Worm (Caenorhabditis elegans): ENCODE results near the gene F10D2.10.

Gene F10D2.10

DNA sequence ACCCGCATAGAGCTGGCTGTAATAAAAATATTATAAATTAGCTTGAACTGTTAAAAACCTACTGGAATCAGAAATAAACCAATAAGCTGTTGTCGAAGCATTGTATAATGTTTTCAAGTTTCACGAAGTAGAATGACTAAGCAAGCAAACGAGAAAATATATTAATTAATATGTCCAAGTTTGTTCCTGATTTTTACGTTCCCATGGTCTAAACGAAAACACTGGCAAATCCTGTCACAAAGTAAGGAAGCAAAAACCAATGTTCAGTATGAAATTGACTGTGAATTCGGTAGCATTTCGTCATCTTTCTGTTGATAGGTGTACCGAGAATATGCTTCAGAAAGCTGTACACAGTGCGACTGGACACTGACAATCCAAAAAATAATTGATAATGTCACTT lies 35.8 kb downstream of the F10D2.10 start, which contains the start of gene srx-34:
srx-34 (minus strand) TSS at position 101 of the 400 bp plus-strand sequence.
- no peak for TF ChIP-seq snpc-1.3 (tag; optimal IDR thresholded peaks at IDR 0.05; ENCODE audit: insufficient read depth)
- TF ChIP-seq chd-7 (tag; optimal IDR thresholded peaks at IDR 0.05) = no peak
- no peak for TF ChIP-seq repo-1 (tag; optimal IDR thresholded peaks at IDR 0.05)
- no peak for TF ChIP-seq hsf-1 (GFP tag; IDR thresholded peaks at IDR 0.05)
- TF ChIP-seq F33H1.4 (GFP tag; IDR thresholded peaks at IDR 0.05) = no peak
- TF ChIP-seq unc-130 (GFP tag; optimal IDR thresholded peaks at IDR 0.05) = no peak
- no peak for TF ChIP-seq snpc-3.4 (tag; optimal IDR thresholded peaks at IDR 0.05)
- TF ChIP-seq madf-8 (GFP tag; conservative IDR thresholded peaks at IDR 0.05) = no peak
- no peak for TF ChIP-seq zfh-2 (GFP tag; conservative IDR thresholded peaks at IDR 0.05)

DNA sequence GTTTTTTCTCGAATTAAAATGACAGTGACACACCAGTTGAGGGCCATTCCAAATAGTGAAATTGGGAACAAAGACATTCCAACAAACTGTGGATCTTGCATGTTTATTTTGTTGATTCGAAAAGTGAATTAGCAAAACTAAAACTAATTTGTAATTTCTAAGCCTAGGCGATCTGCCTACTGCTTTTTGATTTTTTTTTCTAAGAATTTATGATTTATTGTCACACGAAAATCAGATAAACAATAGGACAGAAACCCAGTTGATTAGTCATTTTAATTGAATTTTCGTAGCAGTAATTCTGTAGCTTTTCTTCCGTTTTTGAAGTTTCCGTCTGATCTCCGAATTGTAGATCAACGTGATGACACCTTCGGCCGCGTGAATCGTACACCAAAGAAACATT lies 37.2 kb downstream of the F10D2.10 start, which contains the start of gene srx-33:
srx-33 (minus strand) TSS at position 101 of the 400 bp plus-strand sequence.
- TF ChIP-seq fkh-3 (tag; optimal IDR thresholded peaks at IDR 0.05) = no peak
- no peak for TF ChIP-seq ztf-22 (GFP tag; optimal IDR thresholded peaks at IDR 0.05)
- no peak for TF ChIP-seq B0336.3 (GFP tag; IDR thresholded peaks at IDR 0.05)
- no peak for TF ChIP-seq hrde-1 (tag; optimal IDR thresholded peaks at IDR 0.05; ENCODE audit: borderline replicate concordance)
- TF ChIP-seq aptf-3 (GFP tag; IDR thresholded peaks at IDR 0.05) = no peak
- TF ChIP-seq unc-62 (GFP tag; optimal IDR thresholded peaks at IDR 0.05) = no peak
- no peak for TF ChIP-seq bed-2 (GFP tag; IDR thresholded peaks at IDR 0.05)
- TF ChIP-seq Y53G8AR.9 (GFP tag; conservative IDR thresholded peaks at IDR 0.05) = no peak
- no peak for TF ChIP-seq zim-3 (tag; optimal IDR thresholded peaks at IDR 0.05)
- no peak for TF ChIP-seq ceh-58 (GFP tag; IDR thresholded peaks at IDR 0.05)
- TF ChIP-seq let-526 (GFP tag; IDR thresholded peaks at IDR 0.05) = no peak
- no peak for TF ChIP-seq mel-28 (tag; optimal IDR thresholded peaks at IDR 0.05; ENCODE audit: borderline replicate concordance)
- TF ChIP-seq egrh-3 (GFP tag; IDR thresholded peaks at IDR 0.05) = no peak
- no peak for TF ChIP-seq egl-18 (GFP tag; IDR thresholded peaks at IDR 0.05)
- no peak for TF ChIP-seq nhr-27 (tag; optimal IDR thresholded peaks at IDR 0.05)
- no peak for TF ChIP-seq B0019.2 (GFP tag; conservative IDR thresholded peaks at IDR 0.05)
- TF ChIP-seq atf-7 (tag; optimal IDR thresholded peaks at IDR 0.05) = no peak
- no peak for TF ChIP-seq ztf-25 (GFP tag; IDR thresholded peaks at IDR 0.05)

DNA sequence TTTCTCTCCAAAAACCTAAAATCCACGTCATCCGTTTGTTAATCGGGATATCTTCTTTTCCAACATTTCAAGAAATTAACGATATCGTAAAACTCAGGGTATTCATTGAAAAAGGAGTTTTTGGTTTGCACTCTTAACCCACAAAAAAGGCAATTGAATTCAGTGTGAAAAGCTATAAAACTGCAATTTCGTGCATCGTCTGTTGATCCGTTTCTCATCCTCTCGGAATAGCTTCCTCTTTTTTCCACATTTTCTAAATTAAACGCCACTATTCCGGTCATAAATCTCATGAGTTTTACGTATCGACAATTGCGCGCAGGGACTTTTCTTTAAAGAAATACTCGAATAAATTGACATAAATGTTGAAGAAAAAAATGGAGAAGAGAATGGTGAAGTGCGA lies 43.8 kb downstream of the F10D2.10 start:
- peak; percentile 45 for TF ChIP-seq ceh-27 (GFP tag; optimal IDR thresholded peaks at IDR 0.05)
- TF ChIP-seq aptf-3 (GFP tag; IDR thresholded peaks at IDR 0.05) = no peak

DNA sequence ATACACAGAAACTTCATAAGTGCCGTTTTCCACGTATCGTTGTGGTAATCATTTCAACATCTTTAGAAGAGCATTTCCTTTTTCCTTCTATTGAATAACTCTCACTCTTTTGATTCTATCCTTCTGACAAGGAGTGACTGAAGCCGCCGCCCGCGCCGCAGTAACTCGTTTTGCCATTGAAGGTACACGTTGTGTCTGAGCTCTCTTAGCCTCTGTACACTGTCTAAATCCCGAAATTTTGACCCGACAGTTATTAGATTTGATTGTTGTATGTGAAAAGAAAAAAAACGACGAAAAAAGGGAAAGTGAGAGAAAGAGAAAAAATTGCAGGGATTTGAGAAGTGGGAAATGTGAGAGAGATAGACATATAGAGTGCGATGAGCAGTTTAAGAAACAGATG lies 44.7 kb downstream of the F10D2.10 start:
- TF ChIP-seq F10E7.11 (tag; optimal IDR thresholded peaks at IDR 0.05) = no peak
- no peak for TF ChIP-seq bed-2 (GFP tag; IDR thresholded peaks at IDR 0.05)
- TF ChIP-seq ceh-91 (GFP tag; IDR thresholded peaks at IDR 0.05) = no peak
- TF ChIP-seq ztf-22 (GFP tag; optimal IDR thresholded peaks at IDR 0.05) = no peak
- no peak for TF ChIP-seq let-526 (GFP tag; IDR thresholded peaks at IDR 0.05)
- no peak for TF ChIP-seq akir-1 (GFP tag; optimal IDR thresholded peaks at IDR 0.05)
- TF ChIP-seq ets-4 (GFP tag; optimal IDR thresholded peaks at IDR 0.05) = no peak
- no peak for TF ChIP-seq tbp1 (GFP tag; optimal IDR thresholded peaks at IDR 0.05)
- no peak for TF ChIP-seq him-1 (tag; optimal IDR thresholded peaks at IDR 0.05)
- no peak for TF ChIP-seq madf-6 (GFP tag; IDR thresholded peaks at IDR 0.05)
- no peak for TF ChIP-seq hmg-1.2 (GFP tag; IDR thresholded peaks at IDR 0.05)
- no peak for TF ChIP-seq repo-1 (tag; optimal IDR thresholded peaks at IDR 0.05)
- TF ChIP-seq egl-44 (GFP tag; IDR thresholded peaks at IDR 0.05) = no peak
- TF ChIP-seq C06A6.2 (GFP tag; conservative IDR thresholded peaks at IDR 0.05) = no peak
- no peak for TF ChIP-seq ZK185.1 (tag; optimal IDR thresholded peaks at IDR 0.05; ENCODE audit: poor library complexity, severe bottlenecking)
- TF ChIP-seq atf-7 (tag; optimal IDR thresholded peaks at IDR 0.05) = no peak
- no peak for TF ChIP-seq F23B12.7 (tag; optimal IDR thresholded peaks at IDR 0.05; ENCODE audit: insufficient read depth)
- TF ChIP-seq ekl-4 (GFP tag; IDR thresholded peaks at IDR 0.05) = no peak
- TF ChIP-seq lin-40 (tag; optimal IDR thresholded peaks at IDR 0.05) = no peak

Data from whole organism, young adult.